Worm (Caenorhabditis elegans): ENCODE data around the gene M28.10.

DNA sequence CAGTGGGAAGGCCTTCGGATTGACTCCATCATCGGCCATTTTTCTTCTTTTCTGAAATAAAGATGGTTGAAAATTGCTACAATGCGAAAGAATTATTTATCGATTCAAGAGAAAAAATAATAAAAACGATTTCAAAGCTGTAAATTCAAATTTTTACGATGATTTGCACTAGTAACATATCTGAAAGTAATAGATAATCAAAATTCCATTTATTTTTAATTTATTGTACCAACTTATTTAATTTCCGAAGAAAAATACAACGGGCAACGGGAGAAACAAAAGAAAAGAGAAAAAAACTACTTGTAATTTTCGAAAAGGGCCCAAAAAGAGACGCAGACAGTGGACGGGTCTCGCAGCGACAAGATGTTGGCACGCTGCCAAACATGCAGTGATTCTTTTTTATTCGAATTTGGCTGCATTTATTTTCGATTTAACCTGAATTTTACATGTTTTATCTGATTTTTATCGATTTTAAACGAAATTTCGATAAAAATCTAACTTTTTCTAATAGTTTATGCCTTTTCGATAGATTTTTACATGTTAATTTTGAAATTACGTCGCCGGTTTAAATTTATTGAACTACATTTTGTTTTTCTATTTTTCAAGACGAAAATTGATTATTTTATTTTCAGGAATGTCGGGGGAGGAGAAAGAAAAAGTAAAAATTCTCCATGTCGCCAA lies 11.4 kb downstream of the M28.10 start, which contains the start of the genes snu-13 and rsp-7:
- TF ChIP-seq ZK546.5 (tag; optimal IDR thresholded peaks at IDR 0.05) = no peak
- TF ChIP-seq lsy-2 (tag; optimal IDR thresholded peaks at IDR 0.05) = peak in 1 of 2 experiments; percentile 92
- TF ChIP-seq nhr-10 (tag; optimal IDR thresholded peaks at IDR 0.05) = no peak
- no peak for TF ChIP-seq ceh-82 (tag; optimal IDR thresholded peaks at IDR 0.05)
- no peak for TF ChIP-seq pqm-1 (tag; optimal IDR thresholded peaks at IDR 0.05)
- no peak for TF ChIP-seq zag-1 (tag; optimal IDR thresholded peaks at IDR 0.05)
- TF ChIP-seq hlh-30 (tag; optimal IDR thresholded peaks at IDR 0.05; ENCODE audit: insufficient read depth) = peak; percentile 65
- no peak for TF ChIP-seq Y48G9A.11 (GFP tag; IDR thresholded peaks at IDR 0.05)
- TF ChIP-seq hlh-11 (tag; optimal IDR thresholded peaks at IDR 0.05) = peak; percentile 65
- peak; percentile 76 for TF ChIP-seq mep-1 (tag; optimal IDR thresholded peaks at IDR 0.05)
- TF ChIP-seq php-3 (GFP tag; IDR thresholded peaks at IDR 0.05) = no peak
